Fruit fly (Drosophila melanogaster) ovary, adult (tissue): ENCODE measurements around the gene Mitf.

ENCODE experiments used
- CG17801 ChIP-seq: fragments of 200-800 bp; optimal IDR thresholded peaks from 2 replicates; lab custom pipeline; 2019; ENCODE audit warnings: missing biosample characterization, mild to moderate bottlenecking, missing genetic modification characterization, moderate library complexity; ENCODE audit not compliant: partially characterized antibody

Mitf gene

dm6 chr4:1198599-1198998 is at the start of gene Mitf:
Gene Mitf, plus strand, starts transcription at chr4:1198852.
- no peak for TF ChIP-seq CG17801

- no peak for TF ChIP-seq CG17801
Measured at dm6 chr4:1156278-1156677, 42.4 kb upstream of the Mitf start.

- no peak for TF ChIP-seq CG17801
Measured at dm6 chr4:1162058-1162457, 36.6 kb upstream of the Mitf start, which contains the start of gene CG32017. Gene CG32017, minus strand, starts transcription at chr4:1162158.

DNA sequence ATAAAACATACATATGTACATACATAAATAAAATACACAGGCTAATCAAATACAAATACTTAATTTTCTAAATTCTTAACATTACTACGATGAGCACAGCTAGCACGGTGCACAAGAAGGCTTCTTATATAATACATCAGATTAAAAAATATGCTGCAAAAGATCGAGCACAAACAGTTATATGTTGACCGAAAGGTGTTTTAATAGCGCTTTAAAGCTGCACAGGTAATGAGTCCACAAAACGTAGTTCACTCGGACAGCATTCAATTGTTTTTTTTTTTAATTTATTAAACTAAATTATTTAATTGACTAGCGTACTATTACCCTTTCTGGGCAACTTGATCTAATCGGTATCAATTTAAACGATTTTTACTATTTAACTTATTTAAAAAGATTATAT is 23.5 kb upstream of the Mitf start:
- TF ChIP-seq CG17801, result no peak

- TF ChIP-seq CG17801, result no peak
Measured at dm6 chr4:1181591-1182125, 17.0 kb upstream of the Mitf start, which contains the start of gene pho. Gene pho, minus strand, starts transcription at chr4:1181628.

dm6 chr4:1182809-1183208 is 15.8 kb upstream of the Mitf start:
- no peak for TF ChIP-seq CG17801

DNA sequence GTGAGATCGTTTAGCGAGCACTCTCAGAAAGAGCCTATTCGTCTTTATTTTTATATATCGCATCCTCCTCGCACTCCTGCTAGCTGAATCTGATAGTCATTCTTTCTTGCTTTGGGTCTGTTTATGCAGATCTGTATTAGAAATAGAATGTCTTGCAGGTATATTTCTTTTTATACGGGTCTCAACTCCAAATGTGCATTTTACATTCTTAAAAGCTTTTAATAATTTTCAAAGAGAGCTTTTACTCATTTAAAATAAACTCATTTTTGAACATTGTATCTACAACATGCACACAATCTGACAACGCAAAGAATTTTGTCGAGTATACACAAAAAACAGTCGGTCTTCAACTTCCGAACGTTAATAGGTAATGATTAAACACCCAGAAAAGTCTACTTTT is 13.2 kb upstream of the Mitf start, which contains the start of gene CG33521:
Gene CG33521, plus strand, starts transcription at position 301 of the 400 bp plus-strand sequence.
- TF ChIP-seq CG17801, result no peak

- no peak for TF ChIP-seq CG17801
Measured at dm6 chr4:1186828-1187227, 11.8 kb upstream of the Mitf start.

DNA sequence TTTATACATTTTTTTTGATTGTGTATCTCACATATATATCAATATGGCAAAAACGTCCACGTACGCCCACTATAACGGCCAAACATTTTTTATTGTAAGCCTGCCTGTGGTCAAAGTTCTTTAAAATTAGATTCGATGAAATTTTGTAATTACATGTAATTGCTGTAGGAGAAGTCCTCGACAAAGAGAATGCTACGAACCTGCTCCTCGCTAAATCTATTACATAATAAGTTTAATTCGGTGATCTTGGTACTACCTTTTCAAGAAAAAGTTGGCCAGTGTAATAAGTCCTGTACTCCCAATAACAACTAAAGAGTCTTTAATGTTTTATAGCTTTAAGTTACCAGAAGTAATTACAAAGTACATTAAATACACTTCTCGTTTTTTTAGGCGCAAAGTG is 7.0 kb upstream of the Mitf start:
- TF ChIP-seq CG17801, result no peak

- peak; percentile 42 for TF ChIP-seq CG17801
Measured at dm6 chr4:1196653-1197161, 1.9 kb upstream of the Mitf start, which contains the start of gene PIP4K. Gene PIP4K, minus strand, starts transcription at chr4:1196848.

dm6 chr4:1199178-1199577 is 526 bp downstream of the Mitf start:
- TF ChIP-seq CG17801, result peak; percentile 23

- TF ChIP-seq CG17801, result no peak
Measured at dm6 chr4:1218723-1219398, 20.2 kb downstream of the Mitf start.

- TF ChIP-seq CG17801, result no peak
Measured at dm6 chr4:1224232-1224631, 25.6 kb downstream of the Mitf start.

dm6 chr4:1225185-1225584 is 26.5 kb downstream of the Mitf start:
- TF ChIP-seq CG17801, result no peak

- no peak for TF ChIP-seq CG17801
Measured at dm6 chr4:1230564-1230964, 31.9 kb downstream of the Mitf start, which contains the start of the genes Dyrk3 and Cadps. Gene Dyrk3, minus strand, starts transcription at chr4:1230713. Gene Cadps, plus strand, starts transcription at chr4:1230837.

dm6 chr4:1231648-1232286 is 33.1 kb downstream of the Mitf start:
- no peak for TF ChIP-seq CG17801

DNA sequence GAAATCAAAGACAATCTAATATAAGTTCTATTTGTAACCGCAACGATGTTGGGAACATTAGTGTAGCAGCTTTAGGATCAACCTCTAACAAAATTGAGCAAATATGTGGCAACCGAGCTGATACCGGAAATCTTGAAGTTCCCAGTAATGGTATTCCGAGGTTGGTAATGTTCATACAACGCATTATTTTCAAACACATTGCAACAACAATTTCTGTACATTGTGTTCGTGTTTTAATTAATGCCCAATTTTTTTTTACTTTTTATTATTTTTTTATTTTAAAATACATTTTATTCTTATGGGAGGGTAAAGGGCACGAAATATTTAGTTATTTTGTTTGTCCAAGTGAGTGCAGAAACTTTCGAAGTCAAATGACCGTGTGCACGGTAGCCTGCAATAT is 34.7 kb downstream of the Mitf start:
- no peak for TF ChIP-seq CG17801

DNA sequence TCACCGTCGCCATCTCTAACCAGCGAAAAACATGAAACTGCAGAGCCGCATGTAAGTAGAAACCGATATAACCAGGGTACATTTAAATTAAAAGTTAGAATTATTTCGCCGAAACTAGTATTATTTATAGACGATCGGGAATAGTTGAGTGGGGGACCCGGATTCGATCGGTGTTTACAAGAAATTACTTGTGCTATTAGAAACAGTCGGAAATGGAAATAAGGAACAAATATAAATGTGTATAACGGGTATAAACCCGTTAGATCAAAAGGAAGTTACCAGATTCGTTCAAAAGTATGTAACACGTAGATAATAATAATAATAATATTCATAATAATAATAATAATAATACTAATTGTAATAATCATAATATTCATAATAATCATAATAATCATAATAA is 36.1 kb downstream of the Mitf start:
- no peak for TF ChIP-seq CG17801
